Worm (Caenorhabditis elegans) whole organism, young adult: ENCODE data around the gene W09C2.7.

Experiments
- B0035.1 ChIP-seq: sonication (generic microtip); optimal IDR thresholded peaks from 2 replicates; lab custom pipeline; 2016; ENCODE audit warnings: missing genetic modification characterization, mild to moderate bottlenecking, missing compliant biosample characterization, missing genotype, missing genetic modification reagents
- B0261.1 ChIP-seq: sonication (generic microtip); optimal IDR thresholded peaks from 2 replicates; lab custom pipeline; 2016; ENCODE audit warnings: mild to moderate bottlenecking, missing genetic modification characterization, moderate library complexity, missing compliant biosample characterization
- C06A6.2 ChIP-seq: fragments of 200-800 bp; sonication (Bioruptor generic); conservative IDR thresholded peaks from 2 replicates; pipeline ENCODE4 v1.3.6; 2022; ENCODE audit warnings: missing genetic modification characterization, missing compliant biosample characterization
- F10E7.11 ChIP-seq: sonication (generic microtip); optimal IDR thresholded peaks from 2 replicates; lab custom pipeline; 2017; ENCODE audit warnings: mild to moderate bottlenecking, missing genetic modification characterization, moderate library complexity, missing compliant biosample characterization
- F49E8.2 ChIP-seq: sonication (generic microtip); optimal IDR thresholded peaks from 3 replicates; lab custom pipeline; 2017; ENCODE audit warnings: missing genetic modification characterization, mild to moderate bottlenecking, missing compliant biosample characterization, antibody characterized with exemption, moderate library complexity; ENCODE audit not compliant: insufficient read depth
- F55B11.4 ChIP-seq: sonication (generic microtip); optimal IDR thresholded peaks from 2 replicates; lab custom pipeline; 2016; ENCODE audit warnings: missing compliant biosample characterization, missing genetic modification characterization, borderline replicate concordance; ENCODE audit not compliant: insufficient read depth
- K12H6.12 ChIP-seq: fragments of 200-800 bp; sonication (Bioruptor generic); optimal IDR thresholded peaks from 2 replicates; lab custom pipeline; 2018; ENCODE audit warnings: mild to moderate bottlenecking, missing genetic modification characterization, missing compliant biosample characterization
- T07F8.4 ChIP-seq: sonication (generic microtip); optimal IDR thresholded peaks from 2 replicates; lab custom pipeline; 2016; ENCODE audit warnings: mild to moderate bottlenecking, missing genetic modification characterization, moderate library complexity, missing compliant biosample characterization
- Y67H2A.10 ChIP-seq: fragments of 200-800 bp; sonication (Bioruptor generic); conservative IDR thresholded peaks from 2 replicates; pipeline ENCODE4 v1.3.6; 2022; ENCODE audit warnings: missing genetic modification reagents, missing genetic modification characterization, missing compliant biosample characterization
- Y95B8A.8 ChIP-seq: fragments of 200-800 bp; sonication (Bioruptor generic); IDR thresholded peaks from 2 replicates; pipeline ENCODE4 v1.3.6; 2022; ENCODE audit warnings: missing genetic modification reagents, missing genetic modification characterization, missing compliant biosample characterization
- ZK185.1 ChIP-seq: sonication (generic microtip); optimal IDR thresholded peaks from 2 replicates; lab custom pipeline; 2016; ENCODE audit warnings: mild to moderate bottlenecking, missing genetic modification characterization, missing compliant biosample characterization; ENCODE audit not compliant: poor library complexity, severe bottlenecking
- akir-1 ChIP-seq: fragments of 200-800 bp; sonication (Bioruptor generic); optimal IDR thresholded peaks from 2 replicates; lab custom pipeline; 2018; ENCODE audit warnings: mild to moderate bottlenecking, missing genetic modification characterization, moderate library complexity, missing compliant biosample characterization
- ama-1 ChIP-seq, 3 experiments: fragments of 150-350 bp in 1 of 3; sonication (generic microtip) in 2 of 3; optimal IDR thresholded peaks; 2 replicates each; lab custom pipeline; 2014 to 2018; ENCODE audit warnings: missing biosample characterization in 2 of 3, missing genetic modification characterization in 2 of 3, missing genetic modification reagents in 2 of 3
- aptf-2 ChIP-seq: fragments of 200-800 bp; sonication (Bioruptor generic); conservative IDR thresholded peaks from 2 replicates; pipeline ENCODE4 v1.3.6; 2022; ENCODE audit warnings: missing genetic modification reagents, missing genetic modification characterization, missing compliant biosample characterization
- cebp-1 ChIP-seq, 2 experiments: fragments of 200-800 bp in 1 of 2; sonication (Bioruptor generic) in 1 of 2; sonication (generic microtip) in 1 of 2; IDR thresholded peaks in 1 of 2; optimal IDR thresholded peaks in 1 of 2; 2 replicates each; pipeline versions ENCODE4 v1.3.6 to Lab custom; 2017 to 2022; ENCODE audit warnings: missing compliant biosample characterization in 2 of 2, missing genetic modification characterization in 2 of 2, mild to moderate bottlenecking in 1 of 2, missing genetic modification reagents in 1 of 2, moderate library complexity in 1 of 2
- ceh-100 ChIP-seq: fragments of 200-800 bp; sonication (Bioruptor generic); IDR thresholded peaks from 2 replicates; pipeline ENCODE4 v1.3.6; 2022; ENCODE audit warnings: missing genetic modification reagents, missing genetic modification characterization, missing compliant biosample characterization
- ceh-40 ChIP-seq: fragments of 200-800 bp; sonication (Bioruptor generic); IDR thresholded peaks from 2 replicates; pipeline ENCODE4 v1.3.6; 2022; ENCODE audit warnings: missing genetic modification characterization, missing compliant biosample characterization
- ceh-58 ChIP-seq: fragments of 200-800 bp; sonication (Bioruptor generic); IDR thresholded peaks from 2 replicates; pipeline ENCODE4 v1.3.6; 2022; ENCODE audit warnings: missing genetic modification characterization, missing compliant biosample characterization
- ceh-91 ChIP-seq: fragments of 200-800 bp; sonication (Bioruptor generic); IDR thresholded peaks from 2 replicates; pipeline ENCODE4 v1.3.6; 2022; ENCODE audit warnings: missing genetic modification reagents, missing genetic modification characterization, missing compliant biosample characterization
- die-1 ChIP-seq: sonication (generic microtip); optimal IDR thresholded peaks from 2 replicates; lab custom pipeline; 2016; ENCODE audit warnings: missing genotype, mild to moderate bottlenecking, missing genetic modification characterization, missing compliant biosample characterization
- dpff-1 ChIP-seq: sonication (generic microtip); optimal IDR thresholded peaks from 2 replicates; lab custom pipeline; 2017; ENCODE audit warnings: mild to moderate bottlenecking, missing genetic modification characterization, missing compliant biosample characterization
- egl-18 ChIP-seq: fragments of 200-800 bp; sonication (Bioruptor generic); IDR thresholded peaks from 2 replicates; pipeline ENCODE4 v1.3.6; 2022; ENCODE audit warnings: missing genetic modification reagents, missing genetic modification characterization, missing compliant biosample characterization
- egrh-3 ChIP-seq: fragments of 200-800 bp; sonication (Bioruptor generic); IDR thresholded peaks from 2 replicates; pipeline ENCODE4 v1.3.6; 2022; ENCODE audit warnings: missing genetic modification reagents, missing genetic modification characterization, missing compliant biosample characterization
- ets-4 ChIP-seq: fragments of 200-800 bp; sonication (Bioruptor generic); optimal IDR thresholded peaks from 2 replicates; lab custom pipeline; 2018; ENCODE audit warnings: mild to moderate bottlenecking, missing genetic modification characterization, missing compliant biosample characterization
- fkh-3 ChIP-seq: sonication (generic microtip); optimal IDR thresholded peaks from 2 replicates; lab custom pipeline; 2016; ENCODE audit warnings: mild to moderate bottlenecking, missing genetic modification characterization, missing compliant biosample characterization
- him-1 ChIP-seq: sonication (generic microtip); optimal IDR thresholded peaks from 2 replicates; lab custom pipeline; 2016; ENCODE audit warnings: missing genotype, missing genetic modification reagents, missing genetic modification characterization, missing compliant biosample characterization
- hmg-1.2 ChIP-seq: fragments of 200-800 bp; sonication (Bioruptor generic); IDR thresholded peaks from 2 replicates; pipeline ENCODE4 v1.3.6; 2022; ENCODE audit warnings: missing genetic modification reagents, missing genetic modification characterization, missing compliant biosample characterization
- hrde-1 ChIP-seq: sonication (generic microtip); optimal IDR thresholded peaks from 2 replicates; lab custom pipeline; 2016; ENCODE audit warnings: missing genetic modification characterization, mild to moderate bottlenecking, missing compliant biosample characterization, moderate library complexity, missing genotype, missing genetic modification reagents, borderline replicate concordance
- let-607 ChIP-seq, 2 experiments: fragments of 200-800 bp in 1 of 2; sonication (Bioruptor generic) in 1 of 2; sonication (generic microtip) in 1 of 2; optimal IDR thresholded peaks; 2 replicates each; lab custom pipeline; 2016 to 2018; ENCODE audit warnings: mild to moderate bottlenecking in 2 of 2, missing compliant biosample characterization in 2 of 2, missing genetic modification characterization in 2 of 2, moderate library complexity in 2 of 2, missing genotype in 1 of 2
- lin-40 ChIP-seq: sonication (generic microtip); optimal IDR thresholded peaks from 2 replicates; lab custom pipeline; 2016; ENCODE audit warnings: missing genetic modification characterization, mild to moderate bottlenecking, missing compliant biosample characterization, missing genotype, missing genetic modification reagents
- lsl-1 ChIP-seq: fragments of 200-800 bp; sonication (Bioruptor generic); optimal IDR thresholded peaks from 2 replicates; lab custom pipeline; 2018; ENCODE audit warnings: mild to moderate bottlenecking, missing genetic modification characterization, moderate library complexity, missing compliant biosample characterization
- madf-10 ChIP-seq: sonication (generic microtip); optimal IDR thresholded peaks from 2 replicates; lab custom pipeline; 2016; ENCODE audit warnings: mild to moderate bottlenecking, missing genetic modification characterization, missing compliant biosample characterization
- madf-3 ChIP-seq: fragments of 200-800 bp; sonication (Bioruptor generic); IDR thresholded peaks from 2 replicates; pipeline ENCODE4 v1.3.6; 2022; ENCODE audit warnings: missing genetic modification reagents, missing genetic modification characterization, missing compliant biosample characterization
- madf-8 ChIP-seq: fragments of 200-800 bp; sonication (Bioruptor generic); conservative IDR thresholded peaks from 2 replicates; pipeline ENCODE4 v1.3.6; 2022; ENCODE audit warnings: missing genetic modification reagents, missing genetic modification characterization, missing compliant biosample characterization
- mel-28 ChIP-seq: sonication (generic microtip); optimal IDR thresholded peaks from 2 replicates; lab custom pipeline; 2016; ENCODE audit warnings: borderline replicate concordance, mild to moderate bottlenecking, missing genetic modification characterization, missing compliant biosample characterization
- nfyb-1 ChIP-seq: fragments of 200-800 bp; sonication (Bioruptor generic); IDR thresholded peaks from 2 replicates; pipeline ENCODE4 v1.3.6; 2022; ENCODE audit warnings: missing genetic modification reagents, missing genetic modification characterization, missing compliant biosample characterization
- rcor-1 ChIP-seq: fragments of 200-800 bp; sonication (Bioruptor generic); IDR thresholded peaks from 2 replicates; pipeline ENCODE4 v1.3.6; 2022; ENCODE audit warnings: missing genetic modification reagents, missing genetic modification characterization, missing compliant biosample characterization
- rec-8 ChIP-seq, 2 experiments: sonication (generic microtip); optimal IDR thresholded peaks; 2 replicates each; lab custom pipeline; 2016; ENCODE audit warnings: mild to moderate bottlenecking in 2 of 2, missing genetic modification characterization in 2 of 2, missing genetic modification reagents in 2 of 2, missing genotype in 2 of 2, missing biosample characterization in 1 of 2, missing compliant biosample characterization in 1 of 2, moderate library complexity in 1 of 2
- rpc-1 ChIP-seq, 2 experiments: fragments of 150-350 bp in 1 of 2; sonication (generic microtip) in 1 of 2; optimal IDR thresholded peaks; 2 replicates each; lab custom pipeline; 2014 to 2018; ENCODE audit warnings: missing biosample characterization in 1 of 2, missing genetic modification characterization in 1 of 2, missing genetic modification reagents in 1 of 2, missing genotype in 1 of 2
- snpc-4 ChIP-seq, 5 experiments: fragments of 150-350 bp in 1 of 5; sonication (generic microtip) in 4 of 5; optimal IDR thresholded peaks; 2 replicates each; lab custom pipeline; 2014 to 2018; ENCODE audit warnings: missing genetic modification characterization in 5 of 5, missing biosample characterization in 3 of 5, antibody characterized with exemption in 2 of 5, mild to moderate bottlenecking in 2 of 5, missing compliant biosample characterization in 2 of 5, missing genotype in 2 of 5, moderate library complexity in 2 of 5, missing genetic modification reagents in 1 of 5
- sptf-2 ChIP-seq: fragments of 200-800 bp; sonication (Bioruptor generic); optimal IDR thresholded peaks from 2 replicates; lab custom pipeline; 2018; ENCODE audit warnings: mild to moderate bottlenecking, missing genetic modification characterization, missing compliant biosample characterization
- zfh-2 ChIP-seq: fragments of 200-800 bp; sonication (Bioruptor generic); conservative IDR thresholded peaks from 2 replicates; pipeline ENCODE4 v1.3.6; 2022; ENCODE audit warnings: missing genetic modification reagents, missing genetic modification characterization, missing compliant biosample characterization
- ztf-28 ChIP-seq: fragments of 200-800 bp; sonication (Bioruptor generic); IDR thresholded peaks from 2 replicates; pipeline ENCODE4 v1.3.6; 2022; ENCODE audit warnings: missing genetic modification reagents, missing genetic modification characterization, missing compliant biosample characterization
- ztf-3 ChIP-seq: fragments of 200-800 bp; sonication (Bioruptor generic); optimal IDR thresholded peaks from 2 replicates; lab custom pipeline; 2018; ENCODE audit warnings: mild to moderate bottlenecking, missing genetic modification characterization, missing compliant biosample characterization

The W09C2.7 gene

ce11 chrIV:9588784-9589457, 33.3 kb downstream of the W09C2.7 start, which contains the start of gene trcs-1 (continued):
- TF ChIP-seq nfyb-1 (GFP tag; lab: Robert Waterston, UW) (no peak), F10E7.11 (tag; lab: Kevin White, UChicago) (no peak), ama-1 (optimal IDR thresholded peaks at IDR 0.05; lab: Kevin White, UChicago) (no peak), ama-1 (GFP tag; optimal IDR thresholded peaks at IDR 0.05; lab: Kevin White, UChicago) (no peak), K12H6.12 (tag; lab: Kevin White, UChicago) (no peak), cebp-1 (GFP tag; IDR thresholded peaks at IDR 0.05; lab: Robert Waterston, UW) (no peak), cebp-1 (tag; optimal IDR thresholded peaks at IDR 0.05; lab: Kevin White, UChicago) (no peak), C06A6.2 (GFP tag; lab: Robert Waterston, UW) (no peak), rpc-1 (optimal IDR thresholded peaks at IDR 0.05; lab: Kevin White, UChicago) (no peak), rpc-1 (tag; optimal IDR thresholded peaks at IDR 0.05; lab: Kevin White, UChicago) (no peak), Y67H2A.10 (GFP tag; lab: Robert Waterston, UW) (no peak), madf-3 (no peak), F49E8.2 (peak; percentile 70), madf-10 (tag; lab: Kevin White, UChicago) (no peak), F55B11.4 (tag; lab: Kevin White, UChicago) (no peak), fkh-3 (tag; lab: Kevin White, UChicago) (no peak), hmg-1.2 (GFP tag; lab: Robert Waterston, UW) (no peak), rec-8 (tag; optimal IDR thresholded peaks at IDR 0.05; lab: Kevin White, UChicago) (no peak), ceh-100 (GFP tag; lab: Robert Waterston, UW) (no peak), egl-18 (GFP tag; lab: Robert Waterston, UW) (no peak), egrh-3 (GFP tag; lab: Robert Waterston, UW) (no peak), lin-40 (no peak), ets-4 (GFP tag; lab: Kevin White, UChicago) (no peak), him-1 (tag; lab: Kevin White, UChicago) (peak; percentile 32), sptf-2 (no peak), ztf-3 (GFP tag; lab: Kevin White, UChicago) (no peak), die-1 (no peak), zfh-2 (GFP tag; lab: Robert Waterston, UW) (no peak), ceh-58 (GFP tag; lab: Robert Waterston, UW) (no peak), lsl-1 (GFP tag; lab: Kevin White, UChicago) (peak; percentile 98), ceh-91 (GFP tag; lab: Robert Waterston, UW) (peak; percentile 88), B0261.1 (no peak), mel-28 (tag; lab: Kevin White, UChicago) (no peak), rcor-1 (GFP tag; lab: Robert Waterston, UW) (peak; percentile 71; the same call in 1 of the 2 replicates), hrde-1 (tag; lab: Kevin White, UChicago) (no peak), snpc-4 (GFP tag; optimal IDR thresholded peaks at IDR 0.05; lab: Kevin White, UChicago) (peak; percentile 66), snpc-4 (tag; optimal IDR thresholded peaks at IDR 0.05; lab: Kevin White, UChicago) (peak in 3 of 4 experiments; percentile 10 to 78 (median 26)), Y95B8A.8 (0 out of 2 replicates have a peak, but pooled peaks have one; percentile 63), ceh-40 (GFP tag; lab: Robert Waterston, UW) (no peak), dpff-1 (no peak), T07F8.4 (tag; lab: Kevin White, UChicago) (no peak), ztf-28 (GFP tag; lab: Robert Waterston, UW) (no peak), madf-8 (GFP tag; lab: Robert Waterston, UW) (peak; percentile 92), aptf-2 (GFP tag; lab: Robert Waterston, UW) (no peak), ZK185.1 (tag; lab: Kevin White, UChicago) (no peak), let-607 (tag; optimal IDR thresholded peaks at IDR 0.05; lab: Kevin White, UChicago) (no peak), akir-1 (GFP tag; lab: Kevin White, UChicago) (no peak), B0035.1 (no peak)
